Worm (Caenorhabditis elegans) whole organism, L1 larva: ENCODE data around the gene hex-3.
A peak's percentile ranks its signal among the peaks of the same experiment; 100 is the strongest.

ENCODE experiments used
- C04F5.9 ChIP-seq: sonication (generic microtip); optimal IDR thresholded peaks from 2 replicates; lab custom pipeline; 2016; ENCODE audit warnings: missing genetic modification characterization, missing compliant biosample characterization
- C34B4.2 ChIP-seq: sonication (generic microtip); optimal IDR thresholded peaks from 2 replicates; lab custom pipeline; 2017; ENCODE audit warnings: mild to moderate bottlenecking, missing genetic modification characterization, missing compliant biosample characterization
- F16B12.6 ChIP-seq: fragments of 150-350 bp; optimal IDR thresholded peaks from 2 replicates; lab custom pipeline; 2014; ENCODE audit warnings: missing biosample characterization, missing genetic modification characterization
- aha-1 ChIP-seq: fragments of 150-350 bp; optimal IDR thresholded peaks from 2 replicates; lab custom pipeline; 2014; ENCODE audit warnings: missing biosample characterization, missing genetic modification characterization
- blmp-1 ChIP-seq: fragments of 150-350 bp; optimal IDR thresholded peaks from 2 replicates; lab custom pipeline; 2014; ENCODE audit warnings: missing biosample characterization, missing genetic modification characterization
- ceh-63 ChIP-seq: fragments of 200-800 bp; sonication (Bioruptor generic); optimal IDR thresholded peaks from 2 replicates; lab custom pipeline; 2018; ENCODE audit warnings: mild to moderate bottlenecking, missing genetic modification characterization, missing compliant biosample characterization
- ceh-82 ChIP-seq, 3 experiments: fragments of 150-350 bp in 1 of 3; sonication (generic microtip) in 2 of 3; optimal IDR thresholded peaks; 2 replicates each; lab custom pipeline; 2014 to 2017; ENCODE audit warnings: missing biosample characterization in 3 of 3, missing genetic modification characterization in 3 of 3
- ceh-88 ChIP-seq: fragments of 200-800 bp; sonication (Bioruptor generic); IDR thresholded peaks from 2 replicates; pipeline ENCODE4 v1.3.6; 2022; ENCODE audit warnings: missing genetic modification characterization, missing compliant biosample characterization
- ceh-90 ChIP-seq: sonication (generic microtip); optimal IDR thresholded peaks from 2 replicates; lab custom pipeline; 2016; ENCODE audit warnings: missing genetic modification characterization, missing compliant biosample characterization
- dsc-1 ChIP-seq: sonication (generic microtip); optimal IDR thresholded peaks from 2 replicates; lab custom pipeline; 2016; ENCODE audit warnings: mild to moderate bottlenecking, missing genetic modification characterization, missing compliant biosample characterization
- egl-13 ChIP-seq: sonication (generic microtip); optimal IDR thresholded peaks from 2 replicates; lab custom pipeline; 2016; ENCODE audit warnings: missing genotype, missing genetic modification reagents, missing genetic modification characterization, missing compliant biosample characterization
- ets-5 ChIP-seq: fragments of 200-800 bp; sonication (Bioruptor generic); IDR thresholded peaks from 2 replicates; pipeline ENCODE4 v1.3.6; 2022; ENCODE audit warnings: missing genetic modification characterization, missing compliant biosample characterization
- fkh-10 ChIP-seq: sonication (generic microtip); optimal IDR thresholded peaks from 2 replicates; lab custom pipeline; 2017; ENCODE audit warnings: missing biosample characterization, missing genetic modification reagents, missing genetic modification characterization
- fkh-4 ChIP-seq: sonication (generic microtip); optimal IDR thresholded peaks from 2 replicates; lab custom pipeline; 2016; ENCODE audit warnings: missing compliant biosample characterization, missing genetic modification characterization, borderline replicate concordance
- fkh-8 ChIP-seq: sonication (generic microtip); optimal IDR thresholded peaks from 2 replicates; lab custom pipeline; 2016; ENCODE audit warnings: mild to moderate bottlenecking, missing genetic modification characterization, missing compliant biosample characterization
- fos-1 ChIP-seq: fragments of 150-350 bp; optimal IDR thresholded peaks from 2 replicates; lab custom pipeline; 2014; ENCODE audit warnings: missing biosample characterization, missing genetic modification characterization
- grh-1 ChIP-seq: fragments of 200-800 bp; sonication (Bioruptor generic); IDR thresholded peaks from 2 replicates; pipeline ENCODE4 v1.3.6; 2022; ENCODE audit warnings: missing genetic modification reagents, missing genetic modification characterization, missing compliant biosample characterization
- hlh-4 ChIP-seq: sonication (generic microtip); optimal IDR thresholded peaks from 2 replicates; lab custom pipeline; 2016; ENCODE audit warnings: mild to moderate bottlenecking, missing genetic modification characterization, missing compliant biosample characterization
- irx-1 ChIP-seq: sonication (generic microtip); optimal IDR thresholded peaks from 2 replicates; lab custom pipeline; 2016; ENCODE audit warnings: missing genetic modification characterization, missing compliant biosample characterization
- isw-1 ChIP-seq: fragments of 200-800 bp; sonication (Bioruptor generic); IDR thresholded peaks from 2 replicates; pipeline ENCODE4 v1.3.6; 2022; ENCODE audit warnings: missing genetic modification characterization, missing compliant biosample characterization
- jun-1 ChIP-seq: fragments of 150-350 bp; optimal IDR thresholded peaks from 2 replicates; lab custom pipeline; 2014; ENCODE audit warnings: missing biosample characterization, missing genetic modification reagents, missing genetic modification characterization
- lin-13 ChIP-seq: fragments of 150-350 bp; optimal IDR thresholded peaks from 2 replicates; lab custom pipeline; 2014; ENCODE audit warnings: missing biosample characterization, missing genetic modification reagents, missing genetic modification characterization
- lin-15B ChIP-seq: fragments of 150-350 bp; sonication (generic microtip); optimal IDR thresholded peaks from 3 replicates; lab custom pipeline; 2014; ENCODE audit warnings: missing biosample characterization, missing genetic modification characterization
- lin-35 ChIP-seq, 2 experiments: fragments of 150-350 bp; optimal IDR thresholded peaks; 2 replicates each; lab custom pipeline; 2014; ENCODE audit warnings: missing biosample characterization in 2 of 2, missing genetic modification characterization in 2 of 2, missing genetic modification reagents in 2 of 2
- lin-39 ChIP-seq: fragments of 150-350 bp; optimal IDR thresholded peaks from 2 replicates; lab custom pipeline; 2014; ENCODE audit warnings: missing biosample characterization, missing genetic modification reagents, missing genetic modification characterization
- lsy-2 ChIP-seq, 2 experiments: fragments of 150-350 bp; optimal IDR thresholded peaks; 2 replicates each; lab custom pipeline; 2014; ENCODE audit warnings: missing biosample characterization in 2 of 2, missing genetic modification characterization in 2 of 2
- mab-9 ChIP-seq: fragments of 200-800 bp; sonication (Bioruptor generic); IDR thresholded peaks from 2 replicates; pipeline ENCODE4 v1.3.6; 2022; ENCODE audit warnings: missing genetic modification reagents, missing genetic modification characterization, missing compliant biosample characterization
- mef-2 ChIP-seq: fragments of 150-350 bp; optimal IDR thresholded peaks from 2 replicates; lab custom pipeline; 2014; ENCODE audit warnings: missing biosample characterization, missing genetic modification characterization
- nhr-11 ChIP-seq: fragments of 150-350 bp; optimal IDR thresholded peaks from 2 replicates; lab custom pipeline; 2014; ENCODE audit warnings: missing biosample characterization, missing genetic modification characterization
- nhr-19 ChIP-seq: fragments of 200-800 bp; sonication (Bioruptor generic); conservative IDR thresholded peaks from 2 replicates; pipeline ENCODE4 v1.3.6; 2022; ENCODE audit warnings: missing genetic modification characterization, missing compliant biosample characterization
- nhr-20 ChIP-seq: sonication (generic microtip); optimal IDR thresholded peaks from 2 replicates; lab custom pipeline; 2016; ENCODE audit warnings: mild to moderate bottlenecking, missing genetic modification characterization, missing compliant biosample characterization
- nhr-28 ChIP-seq: fragments of 150-350 bp; optimal IDR thresholded peaks from 2 replicates; lab custom pipeline; 2014; ENCODE audit warnings: missing biosample characterization, missing genetic modification characterization
- nhr-71 ChIP-seq: sonication (generic microtip); optimal IDR thresholded peaks from 2 replicates; lab custom pipeline; 2016; ENCODE audit warnings: mild to moderate bottlenecking, missing genetic modification characterization, moderate library complexity, missing compliant biosample characterization
- nhr-76 ChIP-seq: sonication (generic microtip); optimal IDR thresholded peaks from 2 replicates; lab custom pipeline; 2017; ENCODE audit warnings: missing biosample characterization, missing genetic modification characterization
- nhr-77 ChIP-seq: fragments of 150-350 bp; optimal IDR thresholded peaks from 2 replicates; lab custom pipeline; 2014; ENCODE audit warnings: missing biosample characterization, missing genetic modification characterization
- nhr-84 ChIP-seq: sonication (generic microtip); optimal IDR thresholded peaks from 2 replicates; lab custom pipeline; 2017; ENCODE audit warnings: missing biosample characterization, missing genetic modification characterization
- nhr-85 ChIP-seq: sonication (generic microtip); peaks from one replicate; lab custom pipeline; 2016; ENCODE audit warnings: missing genetic modification characterization, inconsistent platforms, missing compliant biosample characterization
- nhr-90 ChIP-seq: sonication (generic microtip); optimal IDR thresholded peaks from 2 replicates; lab custom pipeline; 2016; ENCODE audit warnings: mild to moderate bottlenecking, missing genetic modification characterization, missing compliant biosample characterization; ENCODE audit not compliant: poor library complexity
- pax-3 ChIP-seq: fragments of 200-800 bp; sonication (Bioruptor generic); optimal IDR thresholded peaks from 2 replicates; lab custom pipeline; 2018; ENCODE audit warnings: mild to moderate bottlenecking, missing genetic modification characterization, moderate library complexity, missing compliant biosample characterization
- pqm-1 ChIP-seq: sonication (generic microtip); optimal IDR thresholded peaks from 3 replicates; lab custom pipeline; 2017; ENCODE audit warnings: missing biosample characterization, missing genetic modification characterization
- rnt-1 ChIP-seq: sonication (generic microtip); optimal IDR thresholded peaks from 2 replicates; lab custom pipeline; 2016; ENCODE audit warnings: mild to moderate bottlenecking, missing genetic modification characterization, moderate library complexity, missing compliant biosample characterization
- skn-1 ChIP-seq: fragments of 150-350 bp; optimal IDR thresholded peaks from 2 replicates; lab custom pipeline; 2014; ENCODE audit warnings: missing biosample characterization, missing genetic modification characterization
- snpc-4 ChIP-seq: fragments of 150-350 bp; optimal IDR thresholded peaks from 2 replicates; lab custom pipeline; 2014; ENCODE audit warnings: missing biosample characterization, missing genetic modification characterization
- sox-4 ChIP-seq: sonication (generic microtip); optimal IDR thresholded peaks from 2 replicates; lab custom pipeline; 2016; ENCODE audit warnings: missing genetic modification characterization, missing compliant biosample characterization
- swsn-7 ChIP-seq: sonication (generic microtip); optimal IDR thresholded peaks from 2 replicates; lab custom pipeline; 2016; ENCODE audit warnings: missing genetic modification characterization, missing compliant biosample characterization
- unc-130 ChIP-seq: fragments of 150-350 bp; optimal IDR thresholded peaks from 2 replicates; lab custom pipeline; 2017; ENCODE audit warnings: missing biosample characterization, missing genetic modification characterization, inconsistent platforms
- unc-98 ChIP-seq: fragments of 200-800 bp; sonication (Bioruptor generic); IDR thresholded peaks from 2 replicates; pipeline ENCODE4 v1.3.6; 2022; ENCODE audit warnings: missing genetic modification characterization, missing compliant biosample characterization
- vab-15 ChIP-seq: sonication (generic microtip); optimal IDR thresholded peaks from 2 replicates; lab custom pipeline; 2017; ENCODE audit warnings: missing genotype, mild to moderate bottlenecking, missing genetic modification characterization, missing compliant biosample characterization
- zag-1 ChIP-seq: fragments of 150-350 bp; optimal IDR thresholded peaks from 2 replicates; lab custom pipeline; 2014; ENCODE audit warnings: missing biosample characterization, missing genetic modification characterization
- zip-4 ChIP-seq: fragments of 200-800 bp; sonication (Bioruptor generic); optimal IDR thresholded peaks from 2 replicates; lab custom pipeline; 2018; ENCODE audit warnings: mild to moderate bottlenecking, missing genetic modification characterization, moderate library complexity, missing compliant biosample characterization
- ztf-4 ChIP-seq: fragments of 150-350 bp; optimal IDR thresholded peaks from 2 replicates; lab custom pipeline; 2014; ENCODE audit warnings: missing biosample characterization, missing genetic modification characterization

hex-3 gene

DNA sequence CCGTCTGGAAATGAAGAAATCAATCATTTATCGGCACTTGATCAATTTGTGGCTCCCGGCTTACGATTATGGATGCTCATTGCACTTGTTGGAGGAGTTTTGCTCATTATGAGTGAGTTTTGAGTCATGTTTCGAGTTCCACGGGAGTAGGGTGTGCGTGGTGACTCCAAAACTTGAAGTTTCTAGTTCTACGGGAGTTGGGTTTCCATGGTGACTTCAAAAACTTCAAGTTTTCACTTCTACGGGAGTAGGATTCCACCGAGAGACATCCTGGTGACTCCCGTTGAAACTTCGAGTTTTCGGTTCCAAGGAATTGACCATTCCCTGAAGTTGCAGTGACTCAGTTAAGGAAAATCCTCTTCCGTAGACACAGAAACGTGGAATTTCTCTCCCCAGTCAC is 7.8 kb downstream of the hex-3 start (continued):
- TF ChIP-seq nhr-84 (tag; lab: Kevin White, UChicago) (no peak), skn-1 (no peak), sox-4 (tag; lab: Kevin White, UChicago) (peak; percentile 54), egl-13 (tag; lab: Kevin White, UChicago) (peak; percentile 34), pqm-1 (tag; lab: Kevin White, UChicago) (no peak), ceh-63 (GFP tag; lab: Kevin White, UChicago) (peak; percentile 72), fkh-10 (GFP tag; lab: Kevin White, UChicago) (no peak), nhr-20 (no peak), rnt-1 (tag; lab: Kevin White, UChicago) (peak; percentile 72), aha-1 (tag; lab: Kevin White, UChicago) (no peak), nhr-77 (tag; lab: Kevin White, UChicago) (no peak), grh-1 (no peak), nhr-11 (tag; lab: Kevin White, UChicago) (no peak), nhr-71 (tag; lab: Kevin White, UChicago) (peak; percentile 57), pax-3 (tag; lab: Kevin White, UChicago) (peak; percentile 11), vab-15 (tag; lab: Kevin White, UChicago) (peak; percentile 3), nhr-76 (no peak), fkh-4 (tag; lab: Kevin White, UChicago) (peak; percentile 1), ztf-4 (no peak), lin-39 (tag; lab: Kevin White, UChicago) (no peak), fkh-8 (tag; lab: Kevin White, UChicago) (peak; percentile 47), ceh-82 (tag; optimal IDR thresholded peaks at IDR 0.05; lab: Kevin White, UChicago) (no peak), C34B4.2 (tag; lab: Kevin White, UChicago) (no peak), dsc-1 (tag; lab: Kevin White, UChicago) (peak; percentile 21), zag-1 (no peak), nhr-85 (tag; lab: Kevin White, UChicago) (no peak), nhr-19 (peak; percentile 37), zip-4 (GFP tag; lab: Kevin White, UChicago) (no peak), jun-1 (tag; lab: Kevin White, UChicago) (no peak), isw-1 (GFP tag; lab: Robert Waterston, UW) (peak; percentile 34), lin-35 (GFP tag; optimal IDR thresholded peaks at IDR 0.05; lab: Kevin White, UChicago) (no peak), ceh-88 (GFP tag; lab: Robert Waterston, UW) (peak; percentile 49; the same call in 1 of the 2 replicates), snpc-4 (tag; lab: Kevin White, UChicago) (no peak), lin-15B (tag; lab: Kevin White, UChicago) (no peak), mef-2 (tag; lab: Kevin White, UChicago) (no peak), mab-9 (GFP tag; lab: Robert Waterston, UW) (peak; percentile 37; the same call in 1 of the 2 replicates), fos-1 (no peak), hlh-4 (tag; lab: Kevin White, UChicago) (peak; percentile 8), blmp-1 (tag; lab: Kevin White, UChicago) (no peak), F16B12.6 (no peak), ets-5 (no peak), ceh-90 (tag; lab: Kevin White, UChicago) (peak; percentile 1), swsn-7 (tag; lab: Kevin White, UChicago) (peak; percentile 6), nhr-28 (tag; lab: Kevin White, UChicago) (no peak), unc-98 (GFP tag; lab: Robert Waterston, UW) (peak; percentile 77)

DNA sequence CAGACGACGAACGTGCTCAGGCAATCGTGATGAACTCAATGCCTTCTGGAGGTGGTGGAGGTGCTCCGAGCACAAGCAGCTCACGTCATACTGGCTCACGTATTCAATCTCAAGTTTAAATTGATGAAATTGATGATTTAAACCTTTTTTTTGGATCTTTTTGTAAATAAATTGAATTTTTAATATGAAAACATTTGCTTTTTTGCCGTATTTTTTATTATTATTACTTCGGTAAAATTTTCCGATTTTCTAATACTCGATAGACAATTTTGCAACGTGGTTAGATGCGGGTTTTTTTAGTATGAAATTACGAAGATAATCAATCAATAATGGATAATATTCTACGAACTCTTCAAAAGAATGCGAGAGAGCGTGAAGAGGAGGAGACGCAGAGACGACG is 9.0 kb downstream of the hex-3 start, which contains the start of gene oxi-1:
Gene oxi-1 (plus strand): TSS at position 301 of the 400 bp plus-strand sequence.
- TF ChIP-seq nhr-11 (tag; lab: Kevin White, UChicago) = no peak
- TF ChIP-seq nhr-85 (tag; lab: Kevin White, UChicago) = no peak
- TF ChIP-seq lin-13 (GFP tag; lab: Kevin White, UChicago) = no peak
- TF ChIP-seq lsy-2 (tag; optimal IDR thresholded peaks at IDR 0.05; lab: Kevin White, UChicago) = no peak
- no peak for TF ChIP-seq rnt-1 (tag; lab: Kevin White, UChicago)
- TF ChIP-seq pax-3 (tag; lab: Kevin White, UChicago) = no peak
- no peak for TF ChIP-seq unc-130 (tag; lab: Kevin White, UChicago)
- no peak for TF ChIP-seq mef-2 (tag; lab: Kevin White, UChicago)
- TF ChIP-seq fkh-10 (GFP tag; lab: Kevin White, UChicago) = no peak
- TF ChIP-seq C04F5.9 = no peak
- TF ChIP-seq irx-1 (tag; lab: Kevin White, UChicago) = no peak
- TF ChIP-seq C34B4.2 (tag; lab: Kevin White, UChicago) = no peak
- TF ChIP-seq nhr-90 = no peak
- TF ChIP-seq, all 84 proteins: peak for 0
